Worm (Caenorhabditis elegans) whole organism, midembryonic: Measurements from ENCODE around the gene F01D5.3.

Source experiments
- klf-2 ChIP-seq: fragments of 200-800 bp; sonication (Bioruptor generic); conservative IDR thresholded peaks from 2 replicates; pipeline ENCODE4 v1.3.6; 2022; ENCODE audit warnings: missing genetic modification reagents, missing genetic modification characterization, missing compliant biosample characterization
- med-1 ChIP-seq: sonication (generic microtip); optimal IDR thresholded peaks from 2 replicates; lab custom pipeline; 2017; ENCODE audit warnings: missing genetic modification characterization, mild to moderate bottlenecking, missing compliant biosample characterization, antibody characterized with exemption, missing genetic modification reagents; ENCODE audit not compliant: insufficient read depth

DNA sequence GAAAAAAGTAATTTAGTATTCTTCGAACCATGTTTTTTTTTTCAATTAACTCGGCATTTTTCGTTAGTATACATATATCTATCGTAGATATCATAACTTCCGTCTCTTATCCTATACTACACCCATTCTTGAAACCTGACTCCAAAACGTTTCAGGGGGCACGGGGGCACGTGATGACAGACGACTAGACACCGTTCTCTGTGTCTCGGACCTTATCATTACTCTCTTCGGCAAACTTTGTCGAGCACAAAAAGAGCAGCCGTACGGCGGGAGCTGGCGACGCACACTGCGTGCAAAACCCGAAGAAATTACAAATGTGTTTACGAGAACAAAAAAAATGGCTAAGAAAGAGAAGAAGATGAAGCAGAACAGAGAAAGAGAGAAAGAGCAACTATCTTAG lies 44.3 kb upstream of the F01D5.3 start:
- TF ChIP-seq med-1 (GFP tag; lab: Kevin White, UChicago) (no peak), klf-2 (GFP tag; lab: Robert Waterston, UW) (no peak)
